Worm (Caenorhabditis elegans): ENCODE measurements around the gene ccnk-1.

- TF ChIP-seq sox-4 (tag; optimal IDR thresholded peaks at IDR 0.05) = no peak
- no peak for TF ChIP-seq pha-4 (tag; optimal IDR thresholded peaks at IDR 0.05)
- peak; percentile 12 for TF ChIP-seq elt-2 (tag; optimal IDR thresholded peaks at IDR 0.05)
- TF ChIP-seq ceh-45 (GFP tag; IDR thresholded peaks at IDR 0.05) = no peak
- TF ChIP-seq K02D7.2 (tag; optimal IDR thresholded peaks at IDR 0.05) = no peak
- no peak for TF ChIP-seq Y22D7AL.16 (tag; optimal IDR thresholded peaks at IDR 0.05)
- TF ChIP-seq pqm-1 (tag; optimal IDR thresholded peaks at IDR 0.05) = no peak
- TF ChIP-seq ceh-2 (tag; optimal IDR thresholded peaks at IDR 0.05) = no peak
- TF ChIP-seq unc-42 (tag; optimal IDR thresholded peaks at IDR 0.05) = no peak
These were observed 16.4 kb upstream of the ccnk-1 start for ce11 chrV:14595984-14596383.
